Worm (Caenorhabditis elegans) whole organism, L4/young adult: ENCODE results near the gene sel-1.

Experiments
- W03F9.2 ChIP-seq: fragments of 150-350 bp; optimal IDR thresholded peaks from 2 replicates; lab custom pipeline; 2014; ENCODE audit warnings: missing biosample characterization, missing genetic modification characterization
- dao-5 ChIP-seq: sonication (generic microtip); optimal IDR thresholded peaks from 2 replicates; lab custom pipeline; 2016; ENCODE audit warnings: missing genotype, missing genetic modification characterization, moderate library complexity, missing compliant biosample characterization
- him-1 ChIP-seq: sonication (generic microtip); optimal IDR thresholded peaks from 2 replicates; lab custom pipeline; 2016; ENCODE audit warnings: missing genotype, missing genetic modification reagents, missing genetic modification characterization, missing compliant biosample characterization

ce11 chrV:12536409-12537038, 24.0 kb upstream of the sel-1 start:
- TF ChIP-seq W03F9.2 (tag; lab: Kevin White, UChicago): no peak
- no peak for TF ChIP-seq him-1
- no peak for TF ChIP-seq dao-5 (tag; lab: Kevin White, UChicago)
